Worm (Caenorhabditis elegans) whole organism, L3 larva: ENCODE measurements around the gene daf-14.

Experiments
- ZK546.5 ChIP-seq: sonication (generic microtip); optimal IDR thresholded peaks from 2 replicates; lab custom pipeline; 2017; ENCODE audit warnings: missing biosample characterization, missing genetic modification characterization
- aly-2 ChIP-seq: fragments of 150-350 bp; optimal IDR thresholded peaks from 2 replicates; lab custom pipeline; 2014; ENCODE audit warnings: missing biosample characterization, missing genetic modification characterization
- elt-1 ChIP-seq: fragments of 150-350 bp; optimal IDR thresholded peaks from 2 replicates; lab custom pipeline; 2014; ENCODE audit warnings: missing biosample characterization, missing genetic modification characterization
- elt-3 ChIP-seq, 3 experiments: fragments of 150-350 bp in 1 of 3; sonication (generic microtip) in 2 of 3; optimal IDR thresholded peaks; 2 replicates in 2 of 3; 4 replicates in 1 of 3; lab custom pipeline; 2014 to 2017; ENCODE audit warnings: missing biosample characterization in 3 of 3, missing genetic modification characterization in 3 of 3
- lin-39 ChIP-seq: fragments of 150-350 bp; optimal IDR thresholded peaks from 2 replicates; lab custom pipeline; 2018; ENCODE audit warnings: missing biosample characterization, missing genetic modification reagents, missing genetic modification characterization
- nhr-237 ChIP-seq: fragments of 150-350 bp; optimal IDR thresholded peaks from 2 replicates; lab custom pipeline; 2014; ENCODE audit warnings: missing biosample characterization, missing genetic modification characterization
- nhr-25 ChIP-seq: sonication (generic microtip); optimal IDR thresholded peaks from 2 replicates; lab custom pipeline; 2017; ENCODE audit warnings: missing biosample characterization, missing genetic modification characterization
- nhr-28 ChIP-seq: fragments of 150-350 bp; optimal IDR thresholded peaks from 2 replicates; lab custom pipeline; 2014; ENCODE audit warnings: missing biosample characterization, missing genetic modification characterization
- nhr-77 ChIP-seq: fragments of 150-350 bp; optimal IDR thresholded peaks from 2 replicates; lab custom pipeline; 2014; ENCODE audit warnings: missing biosample characterization, missing genetic modification characterization
- pha-4 ChIP-seq: fragments of 150-350 bp; optimal IDR thresholded peaks from 2 replicates; lab custom pipeline; 2014; ENCODE audit warnings: missing biosample characterization, missing genetic modification reagents, missing genetic modification characterization
- pqm-1 ChIP-seq: fragments of 150-350 bp; optimal IDR thresholded peaks from 2 replicates; lab custom pipeline; 2017; ENCODE audit warnings: missing biosample characterization, missing genetic modification characterization, inconsistent platforms
- tbx-2 ChIP-seq: sonication (generic microtip); optimal IDR thresholded peaks from 2 replicates; lab custom pipeline; 2016; ENCODE audit warnings: mild to moderate bottlenecking, missing genetic modification characterization, missing compliant biosample characterization
- unc-62 ChIP-seq: fragments of 150-350 bp; sonication (generic microtip); optimal IDR thresholded peaks from 4 replicates; lab custom pipeline; 2014; ENCODE audit warnings: missing biosample characterization, missing genetic modification reagents, missing genetic modification characterization
- zag-1 ChIP-seq: fragments of 150-350 bp; optimal IDR thresholded peaks from 2 replicates; lab custom pipeline; 2014; ENCODE audit warnings: missing biosample characterization, missing genetic modification characterization

DNA sequence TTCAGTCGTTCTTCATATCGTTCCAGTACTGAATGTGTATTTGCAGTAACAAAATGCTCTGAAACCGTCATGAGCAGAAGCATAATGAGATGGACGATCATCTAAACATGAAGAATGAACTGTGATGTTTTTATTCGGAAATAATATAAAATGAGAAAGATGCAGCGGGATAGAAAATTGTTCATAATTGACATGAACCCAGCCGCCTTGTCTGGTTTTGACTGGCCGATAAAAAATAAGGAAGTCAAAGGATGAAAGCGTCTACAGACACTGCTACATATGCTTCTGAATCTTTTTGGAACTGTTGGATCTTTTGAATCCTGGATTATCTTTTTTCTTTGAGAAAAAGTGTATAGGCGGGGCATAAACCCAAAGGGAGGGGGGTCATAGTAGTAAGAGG is 9.1 kb downstream of the daf-14 start, which contains the start of gene F01G10.9:
- TF ChIP-seq nhr-25 (no peak), elt-3 (tag; optimal IDR thresholded peaks at IDR 0.05; lab: Kevin White, UChicago) (no peak), elt-1 (no peak), tbx-2 (no peak), aly-2 (tag; lab: Kevin White, UChicago) (no peak), nhr-77 (tag; lab: Kevin White, UChicago) (no peak), lin-39 (tag; lab: Kevin White, UChicago) (no peak), zag-1 (tag; lab: Kevin White, UChicago) (no peak), unc-62 (no peak), nhr-28 (tag; lab: Kevin White, UChicago) (no peak), ZK546.5 (tag; lab: Kevin White, UChicago) (no peak), nhr-237 (tag; lab: Kevin White, UChicago) (no peak), pha-4 (no peak), pqm-1 (tag; lab: Kevin White, UChicago) (no peak)
